Worm (Caenorhabditis elegans) whole organism, L2 larva: Measurements from ENCODE around the gene srw-7.

Experiments
- aly-2 ChIP-seq: fragments of 150-350 bp; optimal IDR thresholded peaks from 2 replicates; lab custom pipeline; 2014; ENCODE audit warnings: missing biosample characterization, missing genetic modification characterization
- ama-1 ChIP-seq: fragments of 150-350 bp; optimal IDR thresholded peaks from 2 replicates; lab custom pipeline; 2018; ENCODE audit warnings: inconsistent platforms
- egl-27 ChIP-seq: sonication (generic microtip); optimal IDR thresholded peaks from 3 replicates; lab custom pipeline; 2017; ENCODE audit warnings: missing biosample characterization, missing genetic modification reagents, missing genetic modification characterization
- lin-39 ChIP-seq: fragments of 150-350 bp; optimal IDR thresholded peaks from 2 replicates; lab custom pipeline; 2014; ENCODE audit warnings: missing biosample characterization, missing genetic modification reagents, missing genetic modification characterization
- nhr-11 ChIP-seq: fragments of 150-350 bp; optimal IDR thresholded peaks from 2 replicates; lab custom pipeline; 2014; ENCODE audit warnings: missing biosample characterization, missing genetic modification characterization
- nhr-237 ChIP-seq: fragments of 150-350 bp; optimal IDR thresholded peaks from 2 replicates; lab custom pipeline; 2014; ENCODE audit warnings: missing biosample characterization, missing genetic modification characterization
- zag-1 ChIP-seq: fragments of 150-350 bp; optimal IDR thresholded peaks from 2 replicates; lab custom pipeline; 2014; ENCODE audit warnings: missing biosample characterization, missing genetic modification characterization

ce11 chrV:3803343-3803742, 2.7 kb upstream of the srw-7 start, which contains the start of gene cyp-33C8:
- TF ChIP-seq nhr-237 (no peak), ama-1 (lab: Kevin White, UChicago) (no peak), aly-2 (tag; lab: Kevin White, UChicago) (no peak), zag-1 (no peak), egl-27 (tag; lab: Kevin White, UChicago) (no peak), lin-39 (tag; lab: Kevin White, UChicago) (no peak), nhr-11 (tag; lab: Kevin White, UChicago) (no peak)
